Fruit fly (Drosophila melanogaster) whole organism, embryonic: ENCODE measurements around the gene CG32801.

ENCODE experiments used
- ATbp ChIP-seq: fragments of 200-800 bp; sonication (Bioruptor generic); optimal IDR thresholded peaks from 2 replicates; lab custom pipeline; 2017; ENCODE audit warnings: missing biosample characterization, mild to moderate bottlenecking, missing genetic modification characterization, missing genetic modification reagents
- BtbVII ChIP-seq: fragments of 200-800 bp; sonication (Bioruptor generic); optimal IDR thresholded peaks from 3 replicates; lab custom pipeline; 2017; ENCODE audit warnings: missing biosample characterization, mild to moderate bottlenecking, missing genetic modification characterization
- Bteb2 ChIP-seq: fragments of 200-800 bp; sonication (Bioruptor generic); optimal IDR thresholded peaks from 2 replicates; lab custom pipeline; 2016; ENCODE audit warnings: missing biosample characterization, missing genetic modification characterization
- CG15479 ChIP-seq: fragments of 200-800 bp; sonication (Bioruptor generic); optimal IDR thresholded peaks from 3 replicates; lab custom pipeline; 2019; ENCODE audit warnings: missing biosample characterization, mild to moderate bottlenecking, missing genetic modification characterization, moderate library complexity
- CG15601 ChIP-seq: fragments of 200-800 bp; sonication (Bioruptor generic); optimal IDR thresholded peaks from 3 replicates; lab custom pipeline; 2019; ENCODE audit warnings: missing biosample characterization, mild to moderate bottlenecking, missing genetic modification characterization, moderate library complexity
- CG15696 ChIP-seq: fragments of 200-800 bp; sonication (Bioruptor generic); optimal IDR thresholded peaks from 2 replicates; lab custom pipeline; 2019; ENCODE audit warnings: missing biosample characterization, mild to moderate bottlenecking, missing genetic modification characterization, moderate library complexity
- CG1832 ChIP-seq: fragments of 200-800 bp; sonication (Bioruptor generic); optimal IDR thresholded peaks from 2 replicates; lab custom pipeline; 2017; ENCODE audit warnings: missing biosample characterization, mild to moderate bottlenecking, missing genetic modification characterization, inconsistent platforms
- CG18599 ChIP-seq: fragments of 200-800 bp; sonication (Bioruptor generic); optimal IDR thresholded peaks from 3 replicates; lab custom pipeline; 2017; ENCODE audit warnings: missing biosample characterization, missing genetic modification characterization, mild to moderate bottlenecking, moderate library complexity, missing genetic modification reagents
- CG31441 ChIP-seq: fragments of 200-800 bp; sonication (Bioruptor generic); IDR thresholded peaks from 2 replicates; pipeline ENCODE4 v1.3.6; 2022; ENCODE audit warnings: missing biosample characterization, missing genetic modification characterization
- CG4854 ChIP-seq: fragments of 200-800 bp; sonication (Bioruptor generic); optimal IDR thresholded peaks from 2 replicates; lab custom pipeline; 2016; ENCODE audit warnings: missing biosample characterization, missing genetic modification characterization, inconsistent platforms
- CG6683 ChIP-seq: fragments of 200-800 bp; sonication (Bioruptor generic); optimal IDR thresholded peaks from 2 replicates; lab custom pipeline; 2017; ENCODE audit warnings: missing biosample characterization, mild to moderate bottlenecking, missing genetic modification characterization, missing genetic modification reagents
- CG6689 ChIP-seq: fragments of 200-800 bp; sonication (Bioruptor generic); IDR thresholded peaks from 2 replicates; pipeline ENCODE4 v1.3.6; 2022; ENCODE audit warnings: missing biosample characterization, missing genetic modification characterization
- CG7556 ChIP-seq: fragments of 200-800 bp; sonication (Bioruptor generic); optimal IDR thresholded peaks from 2 replicates; lab custom pipeline; 2017; ENCODE audit warnings: missing biosample characterization, mild to moderate bottlenecking, missing genetic modification characterization
- CG8388 ChIP-seq: fragments of 200-800 bp; sonication (Bioruptor generic); optimal IDR thresholded peaks from 2 replicates; lab custom pipeline; 2019; ENCODE audit warnings: missing biosample characterization, mild to moderate bottlenecking, missing genetic modification characterization, moderate library complexity
- CG9437 ChIP-seq: fragments of 200-800 bp; sonication (Bioruptor generic); optimal IDR thresholded peaks from 2 replicates; lab custom pipeline; 2018; ENCODE audit warnings: missing biosample characterization, mild to moderate bottlenecking, missing genetic modification characterization
- CTCF ChIP-seq: fragments of 200-800 bp; sonication (Bioruptor generic); optimal IDR thresholded peaks from 2 replicates; lab custom pipeline; 2017; ENCODE audit warnings: missing biosample characterization, mild to moderate bottlenecking, missing genetic modification characterization, moderate library complexity
- Camta ChIP-seq: fragments of 200-800 bp; sonication (Bioruptor generic); optimal IDR thresholded peaks from 2 replicates; lab custom pipeline; 2016; ENCODE audit warnings: missing biosample characterization, missing genetic modification characterization
- Chrac-16 ChIP-seq: fragments of 200-800 bp; sonication (Bioruptor generic); optimal IDR thresholded peaks from 3 replicates; lab custom pipeline; 2016; ENCODE audit warnings: missing biosample characterization, missing genetic modification characterization
- Dek ChIP-seq: fragments of 200-800 bp; sonication (Bioruptor generic); optimal IDR thresholded peaks from 3 replicates; lab custom pipeline; 2019; ENCODE audit warnings: missing biosample characterization, mild to moderate bottlenecking, missing genetic modification characterization, moderate library complexity
- Dip3 ChIP-seq: fragments of 200-800 bp; sonication (Bioruptor generic); optimal IDR thresholded peaks from 3 replicates; lab custom pipeline; 2016; ENCODE audit warnings: missing biosample characterization, missing genetic modification characterization
- Eip74EF ChIP-seq, 2 experiments: fragments of 200-800 bp in 1 of 2; fragments of >200 bp in 1 of 2; sonication (Bioruptor generic) in 1 of 2; optimal IDR thresholded peaks; 2 replicates each; lab custom pipeline; 2017 to 2019; ENCODE audit warnings: missing biosample characterization in 2 of 2, missing genetic modification characterization in 2 of 2, mild to moderate bottlenecking in 1 of 2, moderate library complexity in 1 of 2
- Elba2 ChIP-seq: fragments of 200-800 bp; sonication (Bioruptor generic); optimal IDR thresholded peaks from 3 replicates; lab custom pipeline; 2016; ENCODE audit warnings: missing biosample characterization, missing genetic modification characterization
- Lim3 ChIP-seq: fragments of 200-800 bp; sonication (Bioruptor generic); IDR thresholded peaks from 2 replicates; pipeline ENCODE4 v1.3.6; 2022; ENCODE audit warnings: missing biosample characterization, missing genetic modification characterization
- Opbp ChIP-seq: fragments of 200-800 bp; sonication (Bioruptor generic); IDR thresholded peaks from 3 replicates; pipeline ENCODE4 v1.3.6; 2022; ENCODE audit warnings: missing biosample characterization, missing genetic modification characterization; ENCODE audit not compliant: partially characterized antibody
- Spps ChIP-seq: fragments of 200-800 bp; sonication (Bioruptor generic); optimal IDR thresholded peaks from 2 replicates; lab custom pipeline; 2018; ENCODE audit warnings: missing biosample characterization, mild to moderate bottlenecking, missing genetic modification characterization
- Trl ChIP-seq, 3 experiments: fragments of >200 bp in 2 of 3; fragments of 200-800 bp in 1 of 3; sonication (Bioruptor generic) in 1 of 3; optimal IDR thresholded peaks; 2 replicates in 1 of 3; 3 replicates in 2 of 3; lab custom pipeline; 2016 to 2017; ENCODE audit warnings: missing biosample characterization in 1 of 3, missing genetic modification characterization in 1 of 3
- abd-A ChIP-seq: fragments of 200-800 bp; sonication (Bioruptor generic); optimal IDR thresholded peaks from 3 replicates; lab custom pipeline; 2019; ENCODE audit warnings: missing biosample characterization, mild to moderate bottlenecking, missing genetic modification characterization, moderate library complexity
- ap ChIP-seq: fragments of 200-800 bp; sonication (Bioruptor generic); IDR thresholded peaks from 2 replicates; pipeline ENCODE4 v1.3.6; 2022; ENCODE audit warnings: missing biosample characterization, missing genetic modification characterization
- corto ChIP-seq: fragments of 200-800 bp; sonication (Bioruptor generic); optimal IDR thresholded peaks from 2 replicates; lab custom pipeline; 2016; ENCODE audit warnings: missing biosample characterization, mild to moderate bottlenecking, missing genetic modification characterization, moderate library complexity
- cwo ChIP-seq: fragments of 200-800 bp; sonication (Bioruptor generic); optimal IDR thresholded peaks from 3 replicates; lab custom pipeline; 2017; ENCODE audit warnings: missing biosample characterization, missing genetic modification characterization, mild to moderate bottlenecking, moderate library complexity, missing genetic modification reagents
- en ChIP-seq: fragments of 200-800 bp; sonication (Bioruptor generic); optimal IDR thresholded peaks from 2 replicates; lab custom pipeline; 2016; ENCODE audit warnings: missing biosample characterization, missing genetic modification characterization
- fd3F ChIP-seq: fragments of 200-800 bp; sonication (Bioruptor generic); optimal IDR thresholded peaks from 2 replicates; lab custom pipeline; 2018; ENCODE audit warnings: missing biosample characterization, mild to moderate bottlenecking, missing genetic modification characterization, moderate library complexity
- grau ChIP-seq: fragments of 200-800 bp; optimal IDR thresholded peaks from 3 replicates; lab custom pipeline; 2019; ENCODE audit warnings: missing biosample characterization, mild to moderate bottlenecking, missing genetic modification characterization, moderate library complexity
- hb ChIP-seq: fragments of 200-800 bp; sonication (Bioruptor generic); IDR thresholded peaks from 3 replicates; pipeline ENCODE4 v1.3.6; 2022; ENCODE audit warnings: missing biosample characterization, missing genetic modification characterization; ENCODE audit not compliant: partially characterized antibody
- lbe ChIP-seq: fragments of 200-800 bp; sonication (Bioruptor generic); optimal IDR thresholded peaks from 2 replicates; lab custom pipeline; 2016; ENCODE audit warnings: missing biosample characterization, mild to moderate bottlenecking, missing genetic modification characterization
- mirr ChIP-seq: fragments of 200-800 bp; sonication (Bioruptor generic); optimal IDR thresholded peaks from 3 replicates; lab custom pipeline; 2018; ENCODE audit warnings: missing biosample characterization, mild to moderate bottlenecking, missing genetic modification characterization
- psq ChIP-seq: fragments of 200-800 bp; sonication (Bioruptor generic); optimal IDR thresholded peaks from 2 replicates; lab custom pipeline; 2017; ENCODE audit warnings: missing biosample characterization, missing genetic modification characterization
- rib ChIP-seq: fragments of 200-800 bp; sonication (Bioruptor generic); IDR thresholded peaks from 2 replicates; pipeline ENCODE4 v1.3.6; 2022; ENCODE audit warnings: missing biosample characterization, missing genetic modification characterization
- run ChIP-seq: fragments of 200-800 bp; sonication (Bioruptor generic); optimal IDR thresholded peaks from 3 replicates; lab custom pipeline; 2018; ENCODE audit warnings: missing biosample characterization, mild to moderate bottlenecking, missing genetic modification characterization
- scrt ChIP-seq: fragments of 200-800 bp; sonication (Bioruptor generic); optimal IDR thresholded peaks from 2 replicates; lab custom pipeline; 2018; ENCODE audit warnings: missing biosample characterization, mild to moderate bottlenecking, missing genetic modification characterization, moderate library complexity
- sens-2 ChIP-seq: fragments of 200-800 bp; sonication (Bioruptor generic); IDR thresholded peaks from 2 replicates; pipeline ENCODE4 v1.3.6; 2022; ENCODE audit warnings: missing biosample characterization, missing genetic modification characterization
- sim ChIP-seq: fragments of 200-800 bp; sonication (Bioruptor generic); IDR thresholded peaks from 2 replicates; pipeline ENCODE4 v1.3.6; 2022; ENCODE audit warnings: missing biosample characterization, missing genetic modification characterization
- sima ChIP-seq: fragments of 200-800 bp; sonication (Bioruptor generic); optimal IDR thresholded peaks from 2 replicates; lab custom pipeline; 2016; ENCODE audit warnings: missing biosample characterization, missing genetic modification characterization
- slbo ChIP-seq: fragments of 200-800 bp; sonication (Bioruptor generic); IDR thresholded peaks from 2 replicates; pipeline ENCODE4 v1.3.6; 2022; ENCODE audit warnings: missing biosample characterization, missing genetic modification characterization
- sna ChIP-seq: fragments of 200-800 bp; sonication (Bioruptor generic); IDR thresholded peaks from 2 replicates; pipeline ENCODE4 v1.3.6; 2022; ENCODE audit warnings: missing biosample characterization, missing genetic modification characterization; ENCODE audit not compliant: partially characterized antibody
- sob ChIP-seq: fragments of 200-800 bp; sonication (Bioruptor generic); IDR thresholded peaks from 2 replicates; pipeline ENCODE4 v1.3.6; 2022; ENCODE audit warnings: missing biosample characterization, missing genetic modification characterization
- usp ChIP-seq: fragments of >200 bp; optimal IDR thresholded peaks from 2 replicates; lab custom pipeline; 2017; ENCODE audit warnings: missing biosample characterization, missing genetic modification characterization
- wdn ChIP-seq: fragments of 200-800 bp; sonication (Bioruptor generic); IDR thresholded peaks from 2 replicates; pipeline ENCODE4 v1.3.6; 2022; ENCODE audit warnings: missing biosample characterization, missing genetic modification characterization
- zfh1 ChIP-seq: fragments of 200-800 bp; sonication (Bioruptor generic); IDR thresholded peaks from 3 replicates; pipeline ENCODE4 v1.3.6; 2022; ENCODE audit warnings: missing biosample characterization, missing genetic modification characterization

CG32801 gene

DNA sequence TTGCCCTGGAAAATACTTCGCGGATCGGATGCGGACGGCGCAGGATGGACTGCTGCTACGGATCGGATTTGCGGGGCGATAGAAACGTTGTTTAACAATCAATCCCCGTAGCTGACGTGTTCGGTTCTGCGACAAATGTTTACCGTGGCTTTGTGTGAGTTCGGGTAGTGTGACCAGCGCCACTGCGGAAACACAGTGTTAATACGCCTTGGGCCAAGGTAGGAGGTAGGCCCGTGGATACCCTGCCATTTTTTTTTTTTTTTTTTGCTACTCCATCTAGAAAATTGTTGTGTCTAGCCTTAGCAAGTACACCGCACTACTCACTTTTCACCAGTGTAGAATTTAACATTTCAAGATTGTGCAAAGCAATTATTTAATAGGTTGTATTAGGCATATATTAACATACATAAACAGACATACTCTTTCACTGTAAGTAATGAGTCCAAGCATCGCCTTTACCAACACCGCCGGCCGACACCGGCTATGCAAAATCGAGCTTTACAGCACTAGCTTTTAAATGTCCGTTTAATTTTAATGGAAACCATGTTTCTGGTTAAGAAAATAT is 41.3 kb downstream of the CG32801 start, which contains the start of gene deltaCOP (continued):
- TF ChIP-seq Spps (peak; percentile 14), abd-A (tag; lab: Kevin White, UChicago) (no peak), CG15479 (GFP tag; lab: Kevin White, UChicago) (no peak), CG9437 (peak; percentile 70), scrt (GFP tag; lab: Kevin White, UChicago) (no peak), Chrac-16 (GFP tag; lab: Kevin White, UChicago) (peak; percentile 87)
- TF ChIP-seq, all 482 proteins: peak for 359

DNA sequence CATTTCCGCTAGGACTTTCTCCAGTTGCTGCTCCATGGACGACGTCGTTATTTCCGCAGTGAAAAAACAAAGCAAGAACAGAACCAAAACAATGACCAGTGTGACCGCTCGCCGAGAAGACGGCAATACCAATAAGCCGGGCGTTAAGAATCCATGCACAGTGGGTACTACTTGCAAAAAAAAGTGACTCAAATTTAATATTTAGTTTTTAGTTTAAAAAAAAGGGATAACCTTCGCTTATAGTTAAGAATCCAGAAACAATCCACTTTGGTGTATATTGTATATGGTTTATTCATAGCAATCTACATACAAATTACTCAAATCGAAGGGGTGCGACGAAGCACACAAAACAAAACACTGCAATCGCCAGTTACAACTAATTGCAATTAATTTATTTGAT is 44.1 kb downstream of the CG32801 start, which contains the start of gene Lamtor5:
Lamtor5 (minus strand) TSS at position 105 of the 400 bp plus-strand sequence.
- TF ChIP-seq CG7556 (peak; percentile 26), Dip3 (GFP tag; lab: Kevin White, UChicago) (peak; percentile 30), sob (GFP tag; lab: Robert Waterston, UW) (peak; percentile 61), ap (GFP tag; lab: Robert Waterston, UW) (no peak), cwo (GFP tag; lab: Kevin White, UChicago) (peak; percentile 27), ATbp (peak; percentile 3), Bteb2 (GFP tag; lab: Kevin White, UChicago) (no peak), psq (GFP tag; lab: Kevin White, UChicago) (no peak), mirr (GFP tag; lab: Kevin White, UChicago) (no peak), zfh1 (GFP tag; lab: Robert Waterston, UW) (no peak), Dek (tag; lab: Kevin White, UChicago) (peak; percentile 34), CG31441 (GFP tag; lab: Robert Waterston, UW) (peak; percentile 54), hb (no peak), CG1832 (no peak), sna (GFP tag; lab: Robert Waterston, UW) (no peak), CG15601 (tag; lab: Kevin White, UChicago) (no peak), CG6683 (GFP tag; lab: Kevin White, UChicago) (no peak), Opbp (no peak), BtbVII (GFP tag; lab: Kevin White, UChicago) (peak; percentile 53), sens-2 (GFP tag; lab: Robert Waterston, UW) (no peak), CTCF (no peak), CG6689 (GFP tag; lab: Robert Waterston, UW) (no peak), rib (no peak), corto (GFP tag; lab: Kevin White, UChicago) (no peak), run (tag; lab: Kevin White, UChicago) (no peak), wdn (no peak), grau (peak; percentile 55), usp (GFP tag; lab: Kevin White, UChicago) (no peak), lbe (GFP tag; lab: Kevin White, UChicago) (no peak), Camta (GFP tag; lab: Kevin White, UChicago) (no peak), en (no peak), CG8388 (GFP tag; lab: Kevin White, UChicago) (peak; percentile 18), Elba2 (GFP tag; lab: Kevin White, UChicago) (no peak), sim (GFP tag; lab: Robert Waterston, UW) (no peak), CG4854 (peak; percentile 2), Eip74EF (GFP tag; optimal IDR thresholded peaks at IDR 0.05; lab: Kevin White, UChicago) (no peak), Chrac-16 (GFP tag; lab: Kevin White, UChicago) (peak; percentile 25), sima (GFP tag; lab: Kevin White, UChicago) (no peak), CG18599 (GFP tag; lab: Kevin White, UChicago) (peak; percentile 42), slbo (GFP tag; lab: Robert Waterston, UW) (peak; percentile 73), CG15696 (tag; lab: Kevin White, UChicago) (peak; percentile 15), Lim3 (GFP tag; lab: Robert Waterston, UW) (no peak), Trl (optimal IDR thresholded peaks at IDR 0.05; lab: Kevin White, UChicago) (no peak), Trl (GFP tag; optimal IDR thresholded peaks at IDR 0.05; lab: Kevin White, UChicago) (no peak), fd3F (GFP tag; lab: Kevin White, UChicago) (no peak)
